Worm (Caenorhabditis elegans) whole organism, mixed stage, embryonic: ENCODE measurements around the gene sqv-6.

Source experiments
- M03D4.4 ChIP-seq: sonication (generic microtip); optimal IDR thresholded peaks from 2 replicates; lab custom pipeline; 2017; ENCODE audit warnings: mild to moderate bottlenecking, missing genetic modification characterization, missing compliant biosample characterization
- bed-3 ChIP-seq: fragments of 200-800 bp; sonication (Bioruptor generic); optimal IDR thresholded peaks from 3 replicates; lab custom pipeline; 2018; ENCODE audit warnings: mild to moderate bottlenecking, missing genetic modification characterization, moderate library complexity, missing compliant biosample characterization
- blmp-1 ChIP-seq: fragments of 150-350 bp; optimal IDR thresholded peaks from 2 replicates; lab custom pipeline; 2014; ENCODE audit warnings: missing biosample characterization, missing genetic modification characterization
- ceh-43 ChIP-seq: fragments of 200-800 bp; sonication (Bioruptor generic); optimal IDR thresholded peaks from 2 replicates; lab custom pipeline; 2018; ENCODE audit warnings: mild to moderate bottlenecking, missing genetic modification characterization, moderate library complexity, missing compliant biosample characterization
- ceh-83 ChIP-seq: fragments of 200-800 bp; sonication (Bioruptor generic); optimal IDR thresholded peaks from 2 replicates; lab custom pipeline; 2018; ENCODE audit warnings: mild to moderate bottlenecking, missing genetic modification characterization, missing compliant biosample characterization
- ces-1 ChIP-seq: fragments of 150-350 bp; optimal IDR thresholded peaks from 2 replicates; lab custom pipeline; 2014; ENCODE audit warnings: missing biosample characterization, missing genetic modification reagents, missing genetic modification characterization
- cnd-1 ChIP-seq: fragments of 200-800 bp; sonication (Bioruptor generic); optimal IDR thresholded peaks from 2 replicates; lab custom pipeline; 2018; ENCODE audit warnings: mild to moderate bottlenecking, missing genetic modification characterization, missing compliant biosample characterization
- drap-1 ChIP-seq: fragments of 200-800 bp; sonication (Bioruptor generic); optimal IDR thresholded peaks from 3 replicates; lab custom pipeline; 2018; ENCODE audit warnings: mild to moderate bottlenecking, missing genetic modification characterization, missing compliant biosample characterization
- elt-1 ChIP-seq: sonication (generic microtip); optimal IDR thresholded peaks from 2 replicates; lab custom pipeline; 2017; ENCODE audit warnings: missing genetic modification characterization, mild to moderate bottlenecking, missing compliant biosample characterization, antibody characterized with exemption, moderate library complexity, borderline replicate concordance; ENCODE audit not compliant: insufficient read depth
- elt-3 ChIP-seq: fragments of 150-350 bp; optimal IDR thresholded peaks from 2 replicates; lab custom pipeline; 2014; ENCODE audit warnings: missing biosample characterization, missing genetic modification characterization
- flh-1 ChIP-seq: fragments of 200-800 bp; sonication (Bioruptor generic); optimal IDR thresholded peaks from 2 replicates; lab custom pipeline; 2018; ENCODE audit warnings: mild to moderate bottlenecking, missing genetic modification characterization, moderate library complexity, missing compliant biosample characterization
- ham-2 ChIP-seq: fragments of 200-800 bp; sonication (Bioruptor generic); optimal IDR thresholded peaks from 2 replicates; lab custom pipeline; 2018; ENCODE audit warnings: mild to moderate bottlenecking, missing genetic modification characterization, missing compliant biosample characterization
- lin-13 ChIP-seq: fragments of 150-350 bp; optimal IDR thresholded peaks from 2 replicates; lab custom pipeline; 2014; ENCODE audit warnings: missing biosample characterization, missing genetic modification characterization
- lin-32 ChIP-seq: fragments of 200-800 bp; sonication (Bioruptor generic); optimal IDR thresholded peaks from 2 replicates; lab custom pipeline; 2018; ENCODE audit warnings: mild to moderate bottlenecking, missing genetic modification characterization, missing compliant biosample characterization
- lsy-2 ChIP-seq: fragments of 150-350 bp; optimal IDR thresholded peaks from 2 replicates; lab custom pipeline; 2014; ENCODE audit warnings: missing biosample characterization, missing genetic modification characterization
- mab-5 ChIP-seq: fragments of 150-350 bp; optimal IDR thresholded peaks from 2 replicates; lab custom pipeline; 2014; ENCODE audit warnings: missing biosample characterization, missing genetic modification characterization
- mep-1 ChIP-seq: fragments of 150-350 bp; optimal IDR thresholded peaks from 2 replicates; lab custom pipeline; 2017; ENCODE audit warnings: missing biosample characterization, missing genetic modification reagents, missing genetic modification characterization, inconsistent platforms
- mls-2 ChIP-seq: sonication (generic microtip); optimal IDR thresholded peaks from 2 replicates; lab custom pipeline; 2016; ENCODE audit warnings: mild to moderate bottlenecking, missing genetic modification characterization, moderate library complexity, missing compliant biosample characterization
- nhr-12 ChIP-seq: fragments of 150-350 bp; optimal IDR thresholded peaks from 2 replicates; lab custom pipeline; 2014; ENCODE audit warnings: missing biosample characterization, missing genetic modification characterization
- nhr-2 ChIP-seq: fragments of 150-350 bp; optimal IDR thresholded peaks from 2 replicates; lab custom pipeline; 2014; ENCODE audit warnings: missing biosample characterization, missing genetic modification characterization
- nhr-237 ChIP-seq: fragments of 150-350 bp; optimal IDR thresholded peaks from 2 replicates; lab custom pipeline; 2014; ENCODE audit warnings: missing biosample characterization, missing genetic modification characterization
- nhr-28 ChIP-seq: fragments of 150-350 bp; optimal IDR thresholded peaks from 2 replicates; lab custom pipeline; 2014; ENCODE audit warnings: missing biosample characterization, missing genetic modification characterization
- nhr-76 ChIP-seq: sonication (generic microtip); optimal IDR thresholded peaks from 2 replicates; lab custom pipeline; 2017; ENCODE audit warnings: missing biosample characterization, missing genetic modification characterization
- pha-4 ChIP-seq: fragments of 150-350 bp; optimal IDR thresholded peaks from 2 replicates; lab custom pipeline; 2018; ENCODE audit warnings: missing biosample characterization, missing genetic modification reagents, missing genetic modification characterization
- sem-2 ChIP-seq: fragments of 200-800 bp; sonication (Bioruptor generic); optimal IDR thresholded peaks from 2 replicates; lab custom pipeline; 2018; ENCODE audit warnings: mild to moderate bottlenecking, missing genetic modification characterization, missing compliant biosample characterization
- snpc-4 ChIP-seq: fragments of 150-350 bp; optimal IDR thresholded peaks from 2 replicates; lab custom pipeline; 2014; ENCODE audit warnings: missing biosample characterization, missing genetic modification characterization
- sptf-1 ChIP-seq: sonication (generic microtip); optimal IDR thresholded peaks from 2 replicates; lab custom pipeline; 2017; ENCODE audit warnings: mild to moderate bottlenecking, missing genetic modification characterization, moderate library complexity, missing compliant biosample characterization
- tbx-8 ChIP-seq: fragments of 200-800 bp; sonication (Bioruptor generic); optimal IDR thresholded peaks from 2 replicates; lab custom pipeline; 2018; ENCODE audit warnings: mild to moderate bottlenecking, missing genetic modification characterization, moderate library complexity, missing compliant biosample characterization
- unc-120 ChIP-seq: sonication (generic microtip); optimal IDR thresholded peaks from 2 replicates; lab custom pipeline; 2017; ENCODE audit warnings: missing genetic modification characterization, missing compliant biosample characterization; ENCODE audit not compliant: poor library complexity, severe bottlenecking
- unc-62 ChIP-seq: fragments of 150-350 bp; optimal IDR thresholded peaks from 2 replicates; lab custom pipeline; 2014; ENCODE audit warnings: missing biosample characterization, missing genetic modification reagents, missing genetic modification characterization
- zip-8 ChIP-seq: fragments of 150-350 bp; optimal IDR thresholded peaks from 2 replicates; lab custom pipeline; 2014; ENCODE audit warnings: missing biosample characterization, missing genetic modification characterization
- ztf-11 ChIP-seq: fragments of 150-350 bp; optimal IDR thresholded peaks from 2 replicates; lab custom pipeline; 2014; ENCODE audit warnings: missing biosample characterization, missing genetic modification characterization

sqv-6 gene

DNA sequence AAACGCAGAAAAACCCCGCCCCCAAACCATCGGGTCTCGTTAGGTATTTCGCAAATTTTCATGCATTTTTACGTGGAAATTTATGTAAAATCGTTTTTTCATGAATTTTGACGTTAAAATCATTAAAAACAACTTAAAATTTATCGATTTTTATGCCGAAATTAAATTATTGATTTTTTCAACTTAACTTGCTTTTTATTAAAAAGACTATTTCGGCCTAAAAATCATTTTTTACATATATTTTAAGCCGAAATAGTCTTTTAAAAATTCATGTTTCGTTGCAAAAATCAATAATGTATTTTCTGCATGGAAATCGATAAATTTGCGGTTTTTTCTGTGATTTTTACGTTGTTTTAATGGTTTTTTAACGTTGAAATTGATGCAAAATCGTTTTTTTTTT, 31.0 kb upstream of the sqv-6 start:
- TF ChIP-seq flh-1 (GFP tag; lab: Kevin White, UChicago) (no peak), lin-13 (no peak), unc-120 (tag; lab: Kevin White, UChicago) (no peak), M03D4.4 (tag; lab: Kevin White, UChicago) (no peak), zip-8 (no peak), mep-1 (tag; lab: Kevin White, UChicago) (no peak), mls-2 (tag; lab: Kevin White, UChicago) (no peak), nhr-76 (no peak), ces-1 (no peak), nhr-237 (no peak), drap-1 (GFP tag; lab: Kevin White, UChicago) (no peak), pha-4 (tag; lab: Kevin White, UChicago) (no peak), mab-5 (tag; lab: Kevin White, UChicago) (no peak), sptf-1 (tag; lab: Kevin White, UChicago) (no peak), blmp-1 (tag; lab: Kevin White, UChicago) (no peak), nhr-28 (tag; lab: Kevin White, UChicago) (no peak), lin-32 (GFP tag; lab: Kevin White, UChicago) (no peak), ceh-83 (GFP tag; lab: Kevin White, UChicago) (no peak)

DNA sequence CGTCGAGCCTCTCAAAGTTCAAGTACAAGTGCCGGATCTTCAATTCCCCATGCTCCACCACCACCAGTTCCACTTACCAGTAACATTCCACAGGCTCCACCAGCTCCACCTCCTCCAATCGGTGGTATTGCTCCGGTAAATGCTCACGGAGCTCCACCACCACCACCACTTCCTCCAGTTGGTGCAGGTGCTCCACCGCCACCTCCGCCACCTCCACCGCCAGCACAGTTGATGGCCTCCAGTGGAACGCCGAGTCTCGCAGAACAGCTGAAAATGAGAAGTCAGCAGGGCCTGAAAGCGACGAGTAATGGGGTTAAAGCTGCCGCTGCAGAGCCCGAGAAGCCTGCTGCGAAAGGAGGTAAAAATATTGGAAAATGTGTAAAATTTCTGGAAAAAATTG, 25.7 kb upstream of the sqv-6 start:
- TF ChIP-seq nhr-28 (tag; lab: Kevin White, UChicago) (no peak), cnd-1 (tag; lab: Kevin White, UChicago) (no peak), elt-1 (no peak), blmp-1 (tag; lab: Kevin White, UChicago) (no peak), M03D4.4 (tag; lab: Kevin White, UChicago) (no peak), drap-1 (GFP tag; lab: Kevin White, UChicago) (no peak)

DNA sequence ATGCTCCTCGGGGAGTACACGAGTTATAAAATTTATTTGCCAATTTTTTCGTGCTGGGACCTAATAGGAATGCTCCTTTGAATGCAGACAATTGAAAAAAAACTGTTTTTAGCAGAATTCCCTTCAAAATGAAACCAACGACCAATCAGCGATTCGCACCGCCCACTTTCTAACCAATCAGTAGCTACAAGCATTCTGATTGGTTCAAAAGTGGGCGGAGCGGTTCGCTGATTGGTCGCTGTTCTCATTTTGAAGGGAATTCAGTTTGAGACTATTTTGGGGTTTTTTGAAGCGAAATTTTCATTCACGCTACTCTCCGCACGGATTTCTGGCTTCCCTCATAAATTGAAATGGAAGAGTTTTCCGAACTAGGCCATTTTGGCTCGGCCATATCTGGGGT, 18.5 kb upstream of the sqv-6 start:
- TF ChIP-seq pha-4 (tag; lab: Kevin White, UChicago): no peak
- no peak for TF ChIP-seq unc-62
- TF ChIP-seq lin-32 (GFP tag; lab: Kevin White, UChicago): no peak
- TF ChIP-seq mls-2 (tag; lab: Kevin White, UChicago): no peak

DNA sequence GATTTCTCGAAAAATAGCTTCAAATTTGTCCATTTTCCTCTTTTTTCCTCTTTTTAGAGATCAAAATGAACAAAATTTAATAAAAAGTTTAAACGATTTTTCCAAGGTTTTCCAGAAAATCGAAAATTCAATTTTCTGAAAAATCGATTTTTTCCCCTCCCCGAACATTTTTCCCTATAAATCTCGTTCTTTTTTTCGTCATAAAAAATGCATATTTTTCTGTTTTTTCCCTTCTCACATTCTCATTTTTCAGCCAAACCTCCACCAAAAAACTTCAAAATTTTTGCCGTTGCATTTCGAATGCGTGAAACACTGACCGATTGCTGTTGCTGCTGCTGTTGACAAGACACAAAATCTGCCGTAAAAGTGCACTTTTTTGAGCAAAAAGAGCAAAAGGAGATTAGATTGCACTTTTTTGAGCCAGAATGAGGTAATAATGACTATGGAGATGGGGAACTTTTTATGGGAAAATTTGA, 17.7 kb upstream of the sqv-6 start, which contains the start of the genes Y50D4C.12 and unc-34:
Y50D4C.12 (plus strand) TSS at position 301 of the 476 bp plus-strand sequence.
unc-34 (plus strand) TSS at position 426 of the 476 bp plus-strand sequence.
- TF ChIP-seq zip-8 (no peak), ces-1 (no peak), sptf-1 (tag; lab: Kevin White, UChicago) (no peak), drap-1 (GFP tag; lab: Kevin White, UChicago) (no peak), lin-13 (no peak), pha-4 (tag; lab: Kevin White, UChicago) (no peak), nhr-76 (no peak)

DNA sequence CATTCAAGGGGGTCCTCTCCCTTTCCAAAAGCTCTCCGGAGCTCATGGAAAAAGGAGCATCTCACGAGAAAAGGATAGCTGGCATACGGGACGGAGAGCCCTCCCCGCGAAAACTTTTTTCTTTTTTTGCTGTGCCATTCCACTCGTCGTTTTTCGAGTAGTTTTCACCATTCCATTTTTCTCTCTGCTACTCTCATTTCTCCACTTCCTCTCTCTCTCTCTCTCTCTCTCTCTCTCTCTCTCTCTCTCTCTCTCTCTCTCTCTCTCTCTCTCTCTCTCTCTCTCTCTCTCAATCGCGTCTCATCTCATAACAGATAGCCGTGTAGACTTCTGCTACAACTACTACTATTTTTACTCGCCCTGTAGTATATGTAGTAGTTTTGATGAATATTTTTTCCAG, 15.1 kb upstream of the sqv-6 start:
- TF ChIP-seq zip-8 (no peak), M03D4.4 (tag; lab: Kevin White, UChicago) (peak; percentile 16), tbx-8 (no peak), sptf-1 (tag; lab: Kevin White, UChicago) (no peak), elt-3 (tag; lab: Kevin White, UChicago) (no peak), drap-1 (GFP tag; lab: Kevin White, UChicago) (no peak), lin-13 (no peak), lsy-2 (tag; lab: Kevin White, UChicago) (no peak), blmp-1 (tag; lab: Kevin White, UChicago) (no peak), elt-1 (no peak), ces-1 (peak; percentile 21), snpc-4 (no peak), sem-2 (GFP tag; lab: Kevin White, UChicago) (no peak), mab-5 (tag; lab: Kevin White, UChicago) (no peak), ham-2 (GFP tag; lab: Kevin White, UChicago) (no peak), unc-62 (peak; percentile 15), unc-120 (tag; lab: Kevin White, UChicago) (no peak), mep-1 (tag; lab: Kevin White, UChicago) (no peak), ceh-83 (GFP tag; lab: Kevin White, UChicago) (no peak), flh-1 (GFP tag; lab: Kevin White, UChicago) (no peak), nhr-2 (tag; lab: Kevin White, UChicago) (no peak), ceh-43 (no peak), nhr-28 (tag; lab: Kevin White, UChicago) (no peak), bed-3 (no peak), ztf-11 (tag; lab: Kevin White, UChicago) (no peak), nhr-76 (no peak), mls-2 (tag; lab: Kevin White, UChicago) (peak; percentile 15), nhr-12 (no peak)
